Worm (Caenorhabditis elegans) whole organism, L4 larva: Measurements from ENCODE around the gene sap-49.

Experiments used
- F37D6.2 ChIP-seq: sonication (generic microtip); optimal IDR thresholded peaks from 2 replicates; lab custom pipeline; 2016; ENCODE audit warnings: mild to moderate bottlenecking, missing genetic modification characterization, missing compliant biosample characterization
- T20F7.1 ChIP-seq: fragments of 200-800 bp; sonication (Bioruptor generic); optimal IDR thresholded peaks from 2 replicates; lab custom pipeline; 2018; ENCODE audit warnings: mild to moderate bottlenecking, missing genetic modification characterization, missing compliant biosample characterization
- Y48G9A.11 ChIP-seq: fragments of 200-800 bp; sonication (Bioruptor generic); IDR thresholded peaks from 2 replicates; pipeline ENCODE4 v1.3.6; 2022; ENCODE audit warnings: missing genetic modification reagents, missing genetic modification characterization, missing compliant biosample characterization
- Y5F2A.4 ChIP-seq: fragments of 200-800 bp; sonication (Bioruptor generic); optimal IDR thresholded peaks from 2 replicates; lab custom pipeline; 2018; ENCODE audit warnings: mild to moderate bottlenecking, missing genetic modification characterization, missing compliant biosample characterization
- Y75B8A.6 ChIP-seq: fragments of 200-800 bp; sonication (Bioruptor generic); IDR thresholded peaks from 2 replicates; pipeline ENCODE4 v1.3.6; 2022; ENCODE audit warnings: missing genetic modification reagents, missing genetic modification characterization, missing compliant biosample characterization
- aha-1 ChIP-seq: fragments of 150-350 bp; peaks from one replicate; lab custom pipeline; 2014; ENCODE audit warnings: missing biosample characterization, missing genetic modification characterization
- aly-2 ChIP-seq: sonication (generic microtip); optimal IDR thresholded peaks from 2 replicates; lab custom pipeline; 2018; ENCODE audit warnings: missing biosample characterization, missing genetic modification characterization
- ama-1 ChIP-seq: fragments of 150-350 bp; optimal IDR thresholded peaks from 2 replicates; lab custom pipeline; 2014; ENCODE audit warnings: inconsistent platforms, mixed read lengths
- arid-1 ChIP-seq: fragments of 200-800 bp; sonication (Bioruptor generic); conservative IDR thresholded peaks from 2 replicates; pipeline ENCODE4 v1.3.6; 2022; ENCODE audit warnings: missing genetic modification reagents, missing genetic modification characterization, missing compliant biosample characterization
- attf-4 ChIP-seq: sonication (generic microtip); optimal IDR thresholded peaks from 3 replicates; lab custom pipeline; 2017; ENCODE audit warnings: missing biosample characterization, missing genetic modification characterization
- ceh-82 ChIP-seq: sonication (generic microtip); optimal IDR thresholded peaks from 2 replicates; lab custom pipeline; 2017; ENCODE audit warnings: missing biosample characterization, missing genetic modification characterization
- daf-16 ChIP-seq, 3 experiments: sonication (generic microtip); optimal IDR thresholded peaks; 2 replicates each; lab custom pipeline; 2016 to 2017; ENCODE audit warnings: missing genetic modification characterization in 3 of 3, missing genetic modification reagents in 3 of 3, mild to moderate bottlenecking in 2 of 3, missing compliant biosample characterization in 2 of 3, missing biosample characterization in 1 of 3, moderate library complexity in 1 of 3
- dpl-1 ChIP-seq: fragments of 150-350 bp; optimal IDR thresholded peaks from 2 replicates; lab custom pipeline; 2014; ENCODE audit warnings: missing biosample characterization, missing genetic modification reagents, missing genetic modification characterization
- duxl-1 ChIP-seq: sonication (generic microtip); optimal IDR thresholded peaks from 2 replicates; lab custom pipeline; 2016; ENCODE audit warnings: mild to moderate bottlenecking, missing genetic modification characterization, moderate library complexity, missing compliant biosample characterization; ENCODE audit not compliant: poor library complexity
- hlh-30 ChIP-seq: sonication (generic microtip); optimal IDR thresholded peaks from 2 replicates; lab custom pipeline; 2017; ENCODE audit warnings: antibody characterized with exemption, mild to moderate bottlenecking, missing genetic modification characterization, missing compliant biosample characterization; ENCODE audit not compliant: insufficient read depth
- lin-1 ChIP-seq: fragments of 200-800 bp; sonication (Bioruptor generic); IDR thresholded peaks from 2 replicates; pipeline ENCODE4 v1.3.6; 2022; ENCODE audit warnings: missing genetic modification reagents, missing genetic modification characterization, missing compliant biosample characterization
- lin-15B ChIP-seq: fragments of 150-350 bp; sonication (generic microtip); optimal IDR thresholded peaks from 3 replicates; lab custom pipeline; 2014; ENCODE audit warnings: missing biosample characterization, missing genetic modification characterization
- lin-38 ChIP-seq: fragments of 200-800 bp; sonication (Bioruptor generic); IDR thresholded peaks from 2 replicates; pipeline ENCODE4 v1.3.6; 2022; ENCODE audit warnings: missing genetic modification reagents, missing genetic modification characterization, missing compliant biosample characterization
- lsy-2 ChIP-seq, 2 experiments: fragments of 150-350 bp in 1 of 2; sonication (generic microtip) in 1 of 2; optimal IDR thresholded peaks; 2 replicates each; lab custom pipeline; 2014 to 2017; ENCODE audit warnings: missing biosample characterization in 2 of 2, missing genetic modification characterization in 2 of 2
- madf-5 ChIP-seq, 2 experiments: fragments of 200-800 bp; sonication (Bioruptor generic); IDR thresholded peaks; 2 replicates each; pipeline ENCODE4 v1.3.6; 2022; ENCODE audit warnings: missing compliant biosample characterization in 2 of 2, missing genetic modification characterization in 2 of 2
- madf-9 ChIP-seq: fragments of 200-800 bp; sonication (Bioruptor generic); conservative IDR thresholded peaks from 2 replicates; pipeline ENCODE4 v1.3.6; 2022; ENCODE audit warnings: missing genetic modification reagents, missing genetic modification characterization, missing compliant biosample characterization
- mdl-1 ChIP-seq, 2 experiments: fragments of 150-350 bp in 1 of 2; sonication (generic microtip) in 1 of 2; optimal IDR thresholded peaks; 2 replicates each; lab custom pipeline; 2014 to 2017; ENCODE audit warnings: missing biosample characterization in 2 of 2, missing genetic modification characterization in 2 of 2
- mes-2 ChIP-seq: sonication (generic microtip); optimal IDR thresholded peaks from 2 replicates; lab custom pipeline; 2016; ENCODE audit warnings: missing genotype, mild to moderate bottlenecking, missing genetic modification characterization, missing compliant biosample characterization; ENCODE audit not compliant: poor library complexity, severe bottlenecking
- nhr-28 ChIP-seq: fragments of 150-350 bp; optimal IDR thresholded peaks from 2 replicates; lab custom pipeline; 2014; ENCODE audit warnings: missing biosample characterization, missing genetic modification characterization
- nhr-6 ChIP-seq: fragments of 150-350 bp; optimal IDR thresholded peaks from 2 replicates; lab custom pipeline; 2014; ENCODE audit warnings: missing biosample characterization, missing genetic modification characterization
- set-16 ChIP-seq: fragments of 200-800 bp; sonication (Bioruptor generic); IDR thresholded peaks from 2 replicates; pipeline ENCODE4 v1.3.6; 2022; ENCODE audit warnings: missing genetic modification reagents, missing genetic modification characterization, missing compliant biosample characterization
- skn-1 ChIP-seq: fragments of 150-350 bp; optimal IDR thresholded peaks from 2 replicates; lab custom pipeline; 2014; ENCODE audit warnings: missing biosample characterization, missing genetic modification characterization
- spr-1 ChIP-seq: sonication (generic microtip); optimal IDR thresholded peaks from 2 replicates; lab custom pipeline; 2016; ENCODE audit warnings: mild to moderate bottlenecking, missing genetic modification characterization, missing compliant biosample characterization
- spr-3 ChIP-seq: fragments of 200-800 bp; sonication (Bioruptor generic); optimal IDR thresholded peaks from 2 replicates; lab custom pipeline; 2018; ENCODE audit warnings: mild to moderate bottlenecking, missing genetic modification characterization, missing compliant biosample characterization
- tra-1 ChIP-seq: fragments of 200-800 bp; sonication (Bioruptor generic); IDR thresholded peaks from 2 replicates; pipeline ENCODE4 v1.3.6; 2022; ENCODE audit warnings: missing genetic modification reagents, missing genetic modification characterization, missing compliant biosample characterization
- unc-62 ChIP-seq, 3 experiments: fragments of 150-350 bp in 1 of 3; sonication (generic microtip); optimal IDR thresholded peaks in 2 of 3; peaks in 1 of 3; 1 replicate in 1 of 3; 2 replicates in 2 of 3; lab custom pipeline; 2014 to 2017; ENCODE audit warnings: missing biosample characterization in 3 of 3, missing genetic modification characterization in 3 of 3, missing genetic modification reagents in 3 of 3, missing genotype in 1 of 3
- vab-7 ChIP-seq: fragments of 200-800 bp; sonication (Bioruptor generic); IDR thresholded peaks from 2 replicates; pipeline ENCODE4 v1.3.6; 2022; ENCODE audit warnings: missing genetic modification reagents, missing genetic modification characterization, missing compliant biosample characterization
- zag-1 ChIP-seq: fragments of 150-350 bp; optimal IDR thresholded peaks from 2 replicates; lab custom pipeline; 2014; ENCODE audit warnings: missing biosample characterization, missing genetic modification characterization
- zfp-2 ChIP-seq: sonication (generic microtip); optimal IDR thresholded peaks from 2 replicates; lab custom pipeline; 2016; ENCODE audit warnings: mild to moderate bottlenecking, missing genetic modification characterization, missing compliant biosample characterization
- zfp-3 ChIP-seq: fragments of 200-800 bp; sonication (Bioruptor generic); conservative IDR thresholded peaks from 2 replicates; pipeline ENCODE4 v1.3.6; 2022; ENCODE audit warnings: missing genetic modification reagents, missing genetic modification characterization, missing compliant biosample characterization
- zip-11 ChIP-seq: fragments of 200-800 bp; sonication (Bioruptor generic); IDR thresholded peaks from 2 replicates; pipeline ENCODE4 v1.3.6; 2022; ENCODE audit warnings: missing genetic modification characterization, missing compliant biosample characterization

The sap-49 gene

ce11 chrII:8052850-8053249 is 17.3 kb upstream of the sap-49 start, which contains the start of gene T05H10.4:
T05H10.4 (plus strand) TSS chrII:8053150.
- TF ChIP-seq tra-1 (no peak), lin-1 (GFP tag; lab: Robert Waterston, UW) (no peak), zip-11 (GFP tag; lab: Robert Waterston, UW) (no peak), zag-1 (tag; lab: Kevin White, UChicago) (no peak), ceh-82 (no peak), spr-1 (no peak), hlh-30 (tag; lab: Kevin White, UChicago) (no peak), Y5F2A.4 (no peak), lin-15B (no peak), spr-3 (GFP tag; lab: Kevin White, UChicago) (no peak), mdl-1 (tag; optimal IDR thresholded peaks at IDR 0.05; lab: Kevin White, UChicago) (no peak), nhr-6 (no peak)

- TF ChIP-seq unc-62 (GFP tag; optimal IDR thresholded peaks at IDR 0.05 in 1 of 2; lab: Kevin White, UChicago): peak in 1 of 2 experiments; percentile 7
- TF ChIP-seq unc-62 (tag; optimal IDR thresholded peaks at IDR 0.05; lab: Kevin White, UChicago): no peak
- TF ChIP-seq skn-1 (tag; lab: Kevin White, UChicago): no peak
- TF ChIP-seq zag-1 (tag; lab: Kevin White, UChicago): no peak
- TF ChIP-seq nhr-28 (tag; lab: Kevin White, UChicago): no peak
- no peak for TF ChIP-seq nhr-6
- no peak for TF ChIP-seq ama-1 (lab: Kevin White, UChicago)
Observed at ce11 chrII:8052172-8052571, 16.6 kb upstream of the sap-49 start.

ce11 chrII:8051330-8051729 is 15.8 kb upstream of the sap-49 start:
- TF ChIP-seq daf-16 (GFP tag; optimal IDR thresholded peaks at IDR 0.05; lab: Kevin White, UChicago): no peak
- no peak for TF ChIP-seq daf-16 (tag; optimal IDR thresholded peaks at IDR 0.05; lab: Kevin White, UChicago)
- TF ChIP-seq aha-1 (tag; lab: Kevin White, UChicago): peak; percentile 88
- TF ChIP-seq madf-9 (GFP tag; lab: Robert Waterston, UW): no peak

ce11 chrII:8050477-8050876 is 14.9 kb upstream of the sap-49 start, which contains the start of gene mtre-1:
mtre-1 (minus strand) TSS chrII:8050577.
- TF ChIP-seq vab-7 (no peak), F37D6.2 (no peak), unc-62 (GFP tag; optimal IDR thresholded peaks at IDR 0.05 in 1 of 2; lab: Kevin White, UChicago) (peak in 1 of 2 experiments; percentile 15), unc-62 (tag; optimal IDR thresholded peaks at IDR 0.05; lab: Kevin White, UChicago) (no peak)
- TF ChIP-seq, all 104 proteins: peak for 1

- TF ChIP-seq attf-4 (tag; lab: Kevin White, UChicago): no peak
- TF ChIP-seq unc-62 (GFP tag; optimal IDR thresholded peaks at IDR 0.05 in 1 of 2; lab: Kevin White, UChicago): peak in 1 of 2 experiments; percentile 52
- TF ChIP-seq unc-62 (tag; optimal IDR thresholded peaks at IDR 0.05; lab: Kevin White, UChicago): no peak
Observed at ce11 chrII:8047264-8047663, 11.7 kb upstream of the sap-49 start, which contains the start of gene apn-1. apn-1 (plus strand) TSS chrII:8047564.

ce11 chrII:8042289-8042688 is 6.7 kb upstream of the sap-49 start, which contains the start of gene T05H10.1:
T05H10.1 (plus strand) TSS chrII:8042589.
- TF ChIP-seq Y75B8A.6 (GFP tag; lab: Robert Waterston, UW) (no peak), arid-1 (no peak), zfp-2 (tag; lab: Kevin White, UChicago) (no peak), tra-1 (no peak), set-16 (GFP tag; lab: Robert Waterston, UW) (no peak), zfp-3 (GFP tag; lab: Robert Waterston, UW) (no peak), spr-1 (no peak), aly-2 (tag; lab: Kevin White, UChicago) (no peak)
- TF ChIP-seq, all 104 proteins: peak for 0

- TF ChIP-seq F37D6.2 (no peak), T20F7.1 (GFP tag; lab: Kevin White, UChicago) (peak; percentile 96), mes-2 (tag; lab: Kevin White, UChicago) (peak; percentile 39), aha-1 (tag; lab: Kevin White, UChicago) (peak; percentile 50), lsy-2 (tag; optimal IDR thresholded peaks at IDR 0.05; lab: Kevin White, UChicago) (peak in 1 of 2 experiments; percentile 74), duxl-1 (tag; lab: Kevin White, UChicago) (no peak), madf-5 (GFP tag; IDR thresholded peaks at IDR 0.05; lab: Robert Waterston, UW) (no peak), dpl-1 (GFP tag; lab: Kevin White, UChicago) (peak; percentile 26), lin-38 (GFP tag; lab: Robert Waterston, UW) (peak; percentile 57), hlh-30 (tag; lab: Kevin White, UChicago) (peak; percentile 70), nhr-6 (peak; percentile 9), Y48G9A.11 (GFP tag; lab: Robert Waterston, UW) (0 out of 2 replicates have a peak, but pooled peaks have one; percentile 37)
Observed at ce11 chrII:8041642-8042041, 6.1 kb upstream of the sap-49 start.
